Fruit fly (Drosophila melanogaster) whole organism, wandering third instar larva: ENCODE results near the gene mthl12.
A peak's percentile ranks its signal among the peaks of the same experiment; 100 is the strongest.

Experiments
- Abd-B ChIP-seq: fragments of >200 bp; optimal IDR thresholded peaks from 2 replicates; lab custom pipeline; 2017; ENCODE audit warnings: missing biosample characterization, missing genetic modification characterization
- CG32264 ChIP-seq: fragments of 200-800 bp; sonication (Bioruptor generic); optimal IDR thresholded peaks from 2 replicates; lab custom pipeline; 2016; ENCODE audit warnings: missing biosample characterization, missing genetic modification characterization
- CG9705 ChIP-seq: fragments of 200-800 bp; sonication (Bioruptor generic); optimal IDR thresholded peaks from 2 replicates; lab custom pipeline; 2018; ENCODE audit warnings: missing biosample characterization, mild to moderate bottlenecking, missing genetic modification characterization
- CrebA ChIP-seq: fragments of 200-800 bp; sonication (Bioruptor generic); optimal IDR thresholded peaks from 2 replicates; lab custom pipeline; 2016; ENCODE audit warnings: missing biosample characterization, mild to moderate bottlenecking, missing genetic modification characterization, borderline replicate concordance
- Dfd ChIP-seq: fragments of >200 bp; optimal IDR thresholded peaks from 2 replicates; lab custom pipeline; 2017; ENCODE audit warnings: missing biosample characterization, missing genetic modification characterization
- Dif ChIP-seq: fragments of 200-275, 200-300 bp; sonication (Bioruptor generic); optimal IDR thresholded peaks from 2 replicates; lab custom pipeline; 2018; ENCODE audit warnings: missing biosample characterization, missing genetic modification characterization; ENCODE audit not compliant: partially characterized antibody
- GATAd ChIP-seq: sonication (Bioruptor generic); optimal IDR thresholded peaks from 2 replicates; lab custom pipeline; 2016; ENCODE audit warnings: missing biosample characterization, missing genetic modification characterization
- HLH106 ChIP-seq: fragments of 200-800 bp; optimal IDR thresholded peaks from 3 replicates; lab custom pipeline; 2019; ENCODE audit warnings: missing biosample characterization, mild to moderate bottlenecking, missing genetic modification characterization, moderate library complexity
- Hnf4 ChIP-seq: fragments of 200-800 bp; sonication (Bioruptor generic); optimal IDR thresholded peaks from 2 replicates; lab custom pipeline; 2016; ENCODE audit warnings: missing biosample characterization, mild to moderate bottlenecking, missing genetic modification characterization
- Hr78 ChIP-seq: fragments of >200 bp; optimal IDR thresholded peaks from 2 replicates; lab custom pipeline; 2017; ENCODE audit warnings: missing biosample characterization, missing genetic modification characterization
- Hr83 ChIP-seq: fragments of 200-300 bp; sonication (Bioruptor generic); optimal IDR thresholded peaks from 2 replicates; lab custom pipeline; 2016; ENCODE audit warnings: missing biosample characterization, mild to moderate bottlenecking, missing genetic modification characterization, moderate library complexity; ENCODE audit not compliant: poor library complexity, severe bottlenecking
- Jra ChIP-seq: sonication (Bioruptor generic); optimal IDR thresholded peaks from 2 replicates; lab custom pipeline; 2016; ENCODE audit warnings: missing biosample characterization, missing genetic modification characterization
- Mio ChIP-seq: sonication (Bioruptor generic); optimal IDR thresholded peaks from 2 replicates; lab custom pipeline; 2016; ENCODE audit warnings: missing biosample characterization, missing genetic modification characterization
- Myc ChIP-seq: fragments of >200 bp; optimal IDR thresholded peaks from 2 replicates; lab custom pipeline; 2017
- N ChIP-seq: fragments of >200 bp; optimal IDR thresholded peaks from 2 replicates; lab custom pipeline; 2018; ENCODE audit warnings: missing biosample characterization, missing external identifiers, missing genetic modification characterization
- OdsH ChIP-seq: fragments of 200-800 bp; sonication (Bioruptor generic); optimal IDR thresholded peaks from 2 replicates; lab custom pipeline; 2016; ENCODE audit warnings: missing biosample characterization, mild to moderate bottlenecking, missing genetic modification characterization
- Rel ChIP-seq, 2 experiments: fragments of 200-800 bp; sonication (Bioruptor generic) in 1 of 2; optimal IDR thresholded peaks; 2 replicates in 1 of 2; 3 replicates in 1 of 2; lab custom pipeline; 2016 to 2019; ENCODE audit warnings: mild to moderate bottlenecking in 2 of 2, missing biosample characterization in 2 of 2, missing genetic modification characterization in 2 of 2, moderate library complexity in 1 of 2
- Sp1 ChIP-seq: fragments of 200-800 bp; sonication (Bioruptor generic); optimal IDR thresholded peaks from 3 replicates; lab custom pipeline; 2019; ENCODE audit warnings: missing biosample characterization, mild to moderate bottlenecking, missing genetic modification characterization, moderate library complexity
- Vsx2 ChIP-seq: fragments of 200-300, 225-300 bp; sonication (Bioruptor generic); optimal IDR thresholded peaks from 2 replicates; lab custom pipeline; 2018; ENCODE audit warnings: missing biosample characterization, missing genetic modification characterization; ENCODE audit not compliant: partially characterized antibody
- br ChIP-seq: fragments of 200-800 bp; sonication (Bioruptor generic); optimal IDR thresholded peaks from 2 replicates; lab custom pipeline; 2016; ENCODE audit warnings: missing biosample characterization, missing genetic modification characterization
- brk ChIP-seq: fragments of 200-800 bp; sonication (Bioruptor generic); optimal IDR thresholded peaks from 2 replicates; lab custom pipeline; 2016; ENCODE audit warnings: missing biosample characterization, mild to moderate bottlenecking, missing genetic modification characterization
- dl ChIP-seq, 2 experiments: fragments of 175-275, 200-275 bp in 1 of 2; fragments of 200-275 bp in 1 of 2; sonication (Bioruptor generic); optimal IDR thresholded peaks; lab custom pipeline; 2018; ENCODE audit warnings: mild to moderate bottlenecking in 2 of 2, missing biosample characterization in 2 of 2, missing genetic modification characterization in 2 of 2, moderate library complexity in 2 of 2; ENCODE audit not compliant: partially characterized antibody in 2 of 2, insufficient read depth in 1 of 2
- dmrt93B ChIP-seq: fragments of 200-800 bp; sonication (Bioruptor generic); optimal IDR thresholded peaks from 2 replicates; lab custom pipeline; 2018; ENCODE audit warnings: missing biosample characterization, mild to moderate bottlenecking, missing genetic modification characterization
- dsf ChIP-seq: sonication (Bioruptor generic); optimal IDR thresholded peaks from 2 replicates; lab custom pipeline; 2016; ENCODE audit warnings: missing biosample characterization, missing genetic modification characterization, borderline replicate concordance
- ey ChIP-seq: fragments of 200-800 bp; sonication (Bioruptor generic); optimal IDR thresholded peaks from 2 replicates; lab custom pipeline; 2016; ENCODE audit warnings: missing biosample characterization, missing genetic modification characterization
- foxo ChIP-seq, 2 experiments: fragments of 200-800 bp; sonication (Bioruptor generic); optimal IDR thresholded peaks; 2 replicates in 1 of 2; 3 replicates in 1 of 2; lab custom pipeline; 2016 to 2017; ENCODE audit warnings: missing biosample characterization in 2 of 2, missing genetic modification characterization in 2 of 2
- fru ChIP-seq: fragments of 200-800 bp; sonication (Bioruptor generic); optimal IDR thresholded peaks from 3 replicates; lab custom pipeline; 2016; ENCODE audit warnings: missing biosample characterization, mild to moderate bottlenecking, missing genetic modification characterization
- h ChIP-seq: fragments of 200-800 bp; sonication (Bioruptor generic); optimal IDR thresholded peaks from 3 replicates; lab custom pipeline; 2016; ENCODE audit warnings: missing biosample characterization, mild to moderate bottlenecking, missing genetic modification characterization
- jim ChIP-seq: fragments of 175-275, 200-325 bp; sonication (Bioruptor generic); optimal IDR thresholded peaks from 2 replicates; lab custom pipeline; 2016; ENCODE audit warnings: missing biosample characterization, mild to moderate bottlenecking, missing genetic modification characterization
- lola ChIP-seq: fragments of >200 bp; optimal IDR thresholded peaks from 2 replicates; lab custom pipeline; 2017; ENCODE audit warnings: missing biosample characterization, missing genetic modification characterization
- pan ChIP-seq: fragments of >200 bp; optimal IDR thresholded peaks from 2 replicates; lab custom pipeline; 2017
- psq ChIP-seq: fragments of 200-800 bp; sonication (Bioruptor generic); optimal IDR thresholded peaks from 3 replicates; lab custom pipeline; 2017; ENCODE audit warnings: missing biosample characterization, mild to moderate bottlenecking, missing genetic modification characterization, moderate library complexity
- rgr ChIP-seq: fragments of 200-800 bp; sonication (Bioruptor generic); optimal IDR thresholded peaks from 3 replicates; lab custom pipeline; 2016; ENCODE audit warnings: missing biosample characterization, mild to moderate bottlenecking, missing genetic modification characterization
- sage ChIP-seq: fragments of 200-800 bp; sonication (Bioruptor generic); optimal IDR thresholded peaks from 2 replicates; lab custom pipeline; 2016; ENCODE audit warnings: missing biosample characterization, mild to moderate bottlenecking, missing genetic modification characterization
- sv ChIP-seq: fragments of 200-800 bp; sonication (Bioruptor generic); optimal IDR thresholded peaks from 3 replicates; lab custom pipeline; 2016; ENCODE audit warnings: missing biosample characterization, missing genetic modification characterization
- tai ChIP-seq: sonication (Bioruptor generic); optimal IDR thresholded peaks from 2 replicates; lab custom pipeline; 2016; ENCODE audit warnings: missing biosample characterization, missing genetic modification characterization
- usp ChIP-seq: fragments of >200 bp; optimal IDR thresholded peaks from 2 replicates; lab custom pipeline; 2017; ENCODE audit warnings: missing biosample characterization, missing genetic modification characterization
- woc ChIP-seq: sonication (Bioruptor generic); optimal IDR thresholded peaks from 2 replicates; lab custom pipeline; 2016; ENCODE audit warnings: missing biosample characterization, mild to moderate bottlenecking, missing genetic modification characterization

The mthl12 gene

DNA sequence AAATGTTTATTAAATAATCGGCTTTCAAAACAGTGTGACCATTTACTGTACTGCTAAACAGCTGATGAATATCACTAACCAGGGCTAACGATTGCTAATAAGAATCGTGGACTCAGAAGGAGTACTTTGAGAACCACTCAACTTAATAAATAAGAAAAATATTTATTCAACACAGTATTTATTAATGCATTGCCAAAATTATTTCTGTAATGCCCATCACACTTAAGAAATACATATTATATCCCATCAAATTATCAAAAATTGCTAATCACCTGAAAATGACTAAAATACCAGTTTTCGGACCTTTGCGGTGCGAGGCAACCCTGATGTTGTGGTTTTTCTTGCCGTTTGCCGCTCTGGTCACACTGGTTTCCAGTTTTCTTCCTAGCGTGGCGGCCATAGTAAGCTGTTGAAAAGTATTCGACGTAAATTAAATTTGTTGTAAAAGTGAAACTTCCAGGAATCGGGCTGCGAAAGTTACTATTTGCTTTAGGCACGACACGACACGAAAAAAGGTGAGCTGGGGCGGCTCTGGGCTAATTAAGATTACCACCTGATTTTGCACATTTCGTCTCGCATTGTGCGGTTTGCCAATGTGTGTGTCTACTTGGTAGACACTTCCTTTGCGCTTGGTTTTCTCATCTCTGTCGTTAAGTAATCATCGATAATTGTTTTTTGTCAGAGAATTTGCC, 28.4 kb downstream of the mthl12 start, which contains the start of the genes mRpS21 and Droj2:
Gene mRpS21 (minus strand): TSS at position 66 of the 692 bp plus-strand sequence.
Gene Droj2 (plus strand): TSS at position 363 of the 692 bp plus-strand sequence.
- TF ChIP-seq ey (GFP tag; lab: Kevin White, UChicago) (peak; percentile 3), Hr83 (GFP tag; lab: Kevin White, UChicago) (no peak), woc (GFP tag; lab: Kevin White, UChicago) (peak; percentile 60), HLH106 (tag; lab: Kevin White, UChicago) (peak; percentile 73), dmrt93B (GFP tag; lab: Kevin White, UChicago) (no peak), Sp1 (GFP tag; lab: Kevin White, UChicago) (peak; percentile 64), CG32264 (no peak), h (GFP tag; lab: Kevin White, UChicago) (peak; percentile 49), OdsH (GFP tag; lab: Kevin White, UChicago) (no peak), Dfd (GFP tag; lab: Kevin White, UChicago) (no peak), tai (no peak), usp (no peak), N (GFP tag; lab: Kevin White, UChicago) (no peak), Abd-B (GFP tag; lab: Kevin White, UChicago) (no peak), dl (GFP tag; optimal IDR thresholded peaks at IDR 0.05; lab: Kevin White, UChicago; ENCODE audit: insufficient read depth in 1 of 2, partially characterized antibody in 2 of 2) (no peak), sv (GFP tag; lab: Kevin White, UChicago) (peak; percentile 55), jim (GFP tag; lab: Kevin White, UChicago) (no peak), Dif (GFP tag; lab: Kevin White, UChicago) (no peak), psq (no peak), br (peak; percentile 21), rgr (GFP tag; lab: Kevin White, UChicago) (peak; percentile 36), CrebA (no peak), sage (GFP tag; lab: Kevin White, UChicago) (no peak), brk (GFP tag; lab: Kevin White, UChicago) (peak; percentile 47), Hnf4 (GFP tag; lab: Kevin White, UChicago) (peak; percentile 46), dsf (GFP tag; lab: Kevin White, UChicago) (peak; percentile 33), lola (GFP tag; lab: Kevin White, UChicago) (no peak), Rel (GFP tag; optimal IDR thresholded peaks at IDR 0.05; lab: Kevin White, UChicago) (no peak), Rel (tag; optimal IDR thresholded peaks at IDR 0.05; lab: Kevin White, UChicago) (peak; percentile 59), pan (lab: Kevin White, UChicago) (no peak), Myc (lab: Kevin White, UChicago) (peak; percentile 47), Hr78 (GFP tag; lab: Kevin White, UChicago) (no peak), foxo (GFP tag; optimal IDR thresholded peaks at IDR 0.05; lab: Kevin White, UChicago) (peak in 1 of 2 experiments; percentile 51), Vsx2 (no peak), Jra (GFP tag; lab: Kevin White, UChicago) (peak; percentile 43), Mio (GFP tag; lab: Kevin White, UChicago) (no peak), GATAd (no peak), fru (GFP tag; lab: Kevin White, UChicago) (peak; percentile 46), CG9705 (GFP tag; lab: Kevin White, UChicago) (peak; percentile 54)

DNA sequence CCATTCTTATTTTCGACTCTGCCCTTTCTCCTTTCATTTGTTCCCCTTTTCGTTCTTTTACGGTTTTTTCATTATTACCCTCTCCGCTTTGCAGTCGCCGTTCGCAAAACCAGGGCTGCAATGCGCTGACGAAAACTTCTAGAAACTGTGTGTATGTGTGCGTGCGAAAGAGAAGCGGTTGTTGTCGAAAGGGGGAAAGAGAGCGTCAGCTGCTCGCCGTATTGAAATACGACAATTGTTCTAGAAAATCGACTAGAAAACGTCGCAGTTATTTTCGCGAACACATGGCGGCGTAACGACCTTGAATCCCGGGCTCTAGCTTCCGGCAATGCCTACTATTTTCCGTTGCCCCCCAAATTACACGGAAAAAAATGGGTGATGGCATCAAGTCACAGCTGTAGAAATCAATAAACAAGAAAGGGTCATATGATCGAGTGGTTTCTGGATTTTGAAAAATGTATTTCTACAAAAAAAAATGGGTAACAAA, 29.2 kb downstream of the mthl12 start:
- TF ChIP-seq lola (GFP tag; lab: Kevin White, UChicago), result peak; percentile 56
- TF ChIP-seq Rel (GFP tag; optimal IDR thresholded peaks at IDR 0.05; lab: Kevin White, UChicago), result no peak
- TF ChIP-seq Rel (tag; optimal IDR thresholded peaks at IDR 0.05; lab: Kevin White, UChicago), result no peak
- TF ChIP-seq psq, result peak; percentile 99
